Fruit fly (Drosophila melanogaster) whole organism, adult: ENCODE measurements around the gene Ror.

ENCODE experiments used
- CG11617 ChIP-seq: fragments of 200-800 bp; sonication (Bioruptor generic); optimal IDR thresholded peaks from 2 replicates; lab custom pipeline; 2017; ENCODE audit warnings: mild to moderate bottlenecking, missing biosample characterization, missing genetic modification reagents, missing genetic modification characterization
- CG12768 ChIP-seq: fragments of 200-800 bp; sonication (Bioruptor generic); optimal IDR thresholded peaks from 2 replicates; lab custom pipeline; 2017; ENCODE audit warnings: missing biosample characterization, missing genetic modification characterization, mild to moderate bottlenecking, moderate library complexity, missing genetic modification reagents
- CG14711 ChIP-seq: fragments of 200-800 bp; sonication (Bioruptor generic); optimal IDR thresholded peaks from 2 replicates; lab custom pipeline; 2018; ENCODE audit warnings: missing biosample characterization, mild to moderate bottlenecking, missing genetic modification characterization, moderate library complexity
- CG1620 ChIP-seq: fragments of 200-800 bp; sonication (Bioruptor generic); optimal IDR thresholded peaks from 2 replicates; lab custom pipeline; 2016; ENCODE audit warnings: missing biosample characterization, missing genetic modification characterization
- CG33017 ChIP-seq: fragments of 200-800 bp; sonication (Bioruptor generic); optimal IDR thresholded peaks from 2 replicates; lab custom pipeline; 2018; ENCODE audit warnings: missing biosample characterization, mild to moderate bottlenecking, missing genetic modification characterization, moderate library complexity
- CG5204 ChIP-seq: fragments of 200-800 bp; sonication (Bioruptor generic); optimal IDR thresholded peaks from 2 replicates; lab custom pipeline; 2016; ENCODE audit warnings: missing biosample characterization, missing genetic modification characterization
- CG7045 ChIP-seq: fragments of 200-800 bp; sonication (Bioruptor generic); optimal IDR thresholded peaks from 2 replicates; lab custom pipeline; 2017; ENCODE audit warnings: missing biosample characterization, mild to moderate bottlenecking, missing genetic modification characterization
- CG7101 ChIP-seq: fragments of 200-800 bp; sonication (Bioruptor generic); optimal IDR thresholded peaks from 2 replicates; lab custom pipeline; 2018; ENCODE audit warnings: missing biosample characterization, mild to moderate bottlenecking, missing genetic modification characterization, moderate library complexity
- Clk ChIP-seq: fragments of 200-800 bp; sonication (Bioruptor generic); optimal IDR thresholded peaks from 2 replicates; lab custom pipeline; 2017; ENCODE audit warnings: missing biosample characterization, missing genetic modification characterization
- Crg-1 ChIP-seq: fragments of 200-800 bp; sonication (Bioruptor generic); optimal IDR thresholded peaks from 2 replicates; lab custom pipeline; 2016; ENCODE audit warnings: missing biosample characterization, missing genetic modification characterization
- Hr96 ChIP-seq: fragments of 200-800 bp; sonication (Bioruptor generic); optimal IDR thresholded peaks from 2 replicates; lab custom pipeline; 2016; ENCODE audit warnings: missing biosample characterization, missing genetic modification characterization
- Mnt ChIP-seq: fragments of 200-800 bp; sonication (Bioruptor generic); optimal IDR thresholded peaks from 2 replicates; lab custom pipeline; 2016; ENCODE audit warnings: missing biosample characterization, mild to moderate bottlenecking, missing genetic modification characterization
- bab1 ChIP-seq: fragments of 200-800 bp; sonication (Bioruptor generic); optimal IDR thresholded peaks from 3 replicates; lab custom pipeline; 2019; ENCODE audit warnings: missing biosample characterization, mild to moderate bottlenecking, missing genetic modification characterization, moderate library complexity
- cic ChIP-seq: fragments of 200-800 bp; sonication (Bioruptor generic); optimal IDR thresholded peaks from 2 replicates; lab custom pipeline; 2017; ENCODE audit warnings: missing biosample characterization, mild to moderate bottlenecking, missing genetic modification characterization, moderate library complexity
- cnc ChIP-seq, 2 experiments: fragments of >200 bp; optimal IDR thresholded peaks; 2 replicates each; lab custom pipeline; 2017
- kay ChIP-seq: fragments of 200-800 bp; sonication (Bioruptor generic); peaks from one replicate; lab custom pipeline; 2016; ENCODE audit warnings: missing biosample characterization, missing genetic modification characterization, borderline replicate concordance
- ovo ChIP-seq: fragments of 200-800 bp; sonication (Bioruptor generic); optimal IDR thresholded peaks from 2 replicates; lab custom pipeline; 2016; ENCODE audit warnings: missing biosample characterization, missing genetic modification characterization
- pad ChIP-seq: fragments of 200-800 bp; sonication (Bioruptor generic); optimal IDR thresholded peaks from 3 replicates; lab custom pipeline; 2017; ENCODE audit warnings: missing biosample characterization, missing genetic modification characterization, mild to moderate bottlenecking, moderate library complexity, missing genetic modification reagents
- tj ChIP-seq: fragments of 200-800 bp; sonication (Bioruptor generic); optimal IDR thresholded peaks from 3 replicates; lab custom pipeline; 2017; ENCODE audit warnings: missing biosample characterization, mild to moderate bottlenecking, missing genetic modification characterization, moderate library complexity
- toe ChIP-seq: fragments of 200-800 bp; sonication (Bioruptor generic); optimal IDR thresholded peaks from 2 replicates; lab custom pipeline; 2016; ENCODE audit warnings: missing biosample characterization, missing genetic modification characterization

Ror gene

dm6 chr2L:10226724-10227407 lies 24.8 kb upstream of the Ror start, which contains the start of gene CG5708:
Gene CG5708, minus strand, starts transcription at chr2L:10226808.
- TF ChIP-seq CG7045 (GFP tag; lab: Kevin White, UChicago), result no peak
- TF ChIP-seq CG14711 (tag; lab: Kevin White, UChicago), result peak; percentile 14
- TF ChIP-seq Crg-1 (GFP tag; lab: Kevin White, UChicago), result peak; percentile 33
- peak; percentile 40 for TF ChIP-seq Mnt
- TF ChIP-seq bab1 (GFP tag; lab: Kevin White, UChicago), result peak; percentile 48
- no peak for TF ChIP-seq CG5204
- TF ChIP-seq CG12768 (GFP tag; lab: Kevin White, UChicago), result peak; percentile 2
- peak; percentile 19 for TF ChIP-seq tj (GFP tag; lab: Kevin White, UChicago)
- peak; percentile 26 for TF ChIP-seq CG1620 (GFP tag; lab: Kevin White, UChicago)
- TF ChIP-seq toe, result no peak
- peak; percentile 17 for TF ChIP-seq CG11617 (GFP tag; lab: Kevin White, UChicago)
- no peak for TF ChIP-seq CG33017 (tag; lab: Kevin White, UChicago)
- TF ChIP-seq cnc (optimal IDR thresholded peaks at IDR 0.05; lab: Kevin White, UChicago), result no peak
- TF ChIP-seq CG7101 (tag; lab: Kevin White, UChicago), result peak; percentile 29
- TF ChIP-seq kay (GFP tag; lab: Kevin White, UChicago), result no peak
- TF ChIP-seq ovo (GFP tag; lab: Kevin White, UChicago), result no peak
- TF ChIP-seq Clk, result no peak
- TF ChIP-seq cic (GFP tag; lab: Kevin White, UChicago), result no peak
- TF ChIP-seq Hr96 (GFP tag; lab: Kevin White, UChicago), result no peak
- peak; percentile 14 for TF ChIP-seq pad (GFP tag; lab: Kevin White, UChicago)

- TF ChIP-seq kay (GFP tag; lab: Kevin White, UChicago), result peak; percentile 84
- no peak for TF ChIP-seq CG7045 (GFP tag; lab: Kevin White, UChicago)
- no peak for TF ChIP-seq toe
Measured at dm6 chr2L:10230455-10230854, 21.2 kb upstream of the Ror start.

dm6 chr2L:10231092-10231494 lies 20.6 kb upstream of the Ror start:
- no peak for TF ChIP-seq pad (GFP tag; lab: Kevin White, UChicago)
- TF ChIP-seq CG11617 (GFP tag; lab: Kevin White, UChicago), result peak; percentile 2
- TF ChIP-seq bab1 (GFP tag; lab: Kevin White, UChicago), result peak; percentile 71
- TF ChIP-seq CG1620 (GFP tag; lab: Kevin White, UChicago), result no peak
- no peak for TF ChIP-seq CG5204
- TF ChIP-seq CG12768 (GFP tag; lab: Kevin White, UChicago), result no peak
- TF ChIP-seq toe, result no peak

dm6 chr2L:10231510-10231909 lies 20.1 kb upstream of the Ror start, which contains the start of gene ova:
Gene ova, minus strand, starts transcription at chr2L:10231692.
- TF ChIP-seq CG11617 (GFP tag; lab: Kevin White, UChicago), result no peak
- no peak for TF ChIP-seq cnc (optimal IDR thresholded peaks at IDR 0.05; lab: Kevin White, UChicago)
- no peak for TF ChIP-seq CG7101 (tag; lab: Kevin White, UChicago)
- no peak for TF ChIP-seq Crg-1 (GFP tag; lab: Kevin White, UChicago)
- TF ChIP-seq cic (GFP tag; lab: Kevin White, UChicago), result no peak
- TF ChIP-seq CG12768 (GFP tag; lab: Kevin White, UChicago), result no peak
- no peak for TF ChIP-seq CG14711 (tag; lab: Kevin White, UChicago)
- no peak for TF ChIP-seq Mnt
- TF ChIP-seq tj (GFP tag; lab: Kevin White, UChicago), result no peak
- TF ChIP-seq kay (GFP tag; lab: Kevin White, UChicago), result no peak
- TF ChIP-seq ovo (GFP tag; lab: Kevin White, UChicago), result no peak
- TF ChIP-seq toe, result no peak
- no peak for TF ChIP-seq pad (GFP tag; lab: Kevin White, UChicago)
- TF ChIP-seq CG5204, result no peak
- no peak for TF ChIP-seq CG7045 (GFP tag; lab: Kevin White, UChicago)
- no peak for TF ChIP-seq CG1620 (GFP tag; lab: Kevin White, UChicago)
- TF ChIP-seq Clk, result no peak
- TF ChIP-seq CG33017 (tag; lab: Kevin White, UChicago), result no peak

- TF ChIP-seq Hr96 (GFP tag; lab: Kevin White, UChicago) (no peak), bab1 (GFP tag; lab: Kevin White, UChicago) (peak; percentile 18), kay (GFP tag; lab: Kevin White, UChicago) (no peak), CG7101 (tag; lab: Kevin White, UChicago) (no peak), tj (GFP tag; lab: Kevin White, UChicago) (no peak), toe (no peak), CG11617 (GFP tag; lab: Kevin White, UChicago) (peak; percentile 47), CG5204 (no peak), Clk (no peak), CG7045 (GFP tag; lab: Kevin White, UChicago) (no peak), CG1620 (GFP tag; lab: Kevin White, UChicago) (no peak), Mnt (peak; percentile 68), cnc (optimal IDR thresholded peaks at IDR 0.05; lab: Kevin White, UChicago) (peak in 1 of 2 experiments; percentile 3), pad (GFP tag; lab: Kevin White, UChicago) (no peak)
Measured at dm6 chr2L:10232152-10232816, 19.4 kb upstream of the Ror start, which contains the start of gene eEF1delta. Gene eEF1delta, plus strand, starts transcription at chr2L:10232507.

dm6 chr2L:10232827-10233226 lies 18.8 kb upstream of the Ror start:
- TF ChIP-seq cic (GFP tag; lab: Kevin White, UChicago) (peak; percentile 46), ovo (GFP tag; lab: Kevin White, UChicago) (no peak), kay (GFP tag; lab: Kevin White, UChicago) (peak; percentile 91), cnc (optimal IDR thresholded peaks at IDR 0.05; lab: Kevin White, UChicago) (no peak), CG11617 (GFP tag; lab: Kevin White, UChicago) (peak; percentile 29), bab1 (GFP tag; lab: Kevin White, UChicago) (no peak)
